Fruit fly (Drosophila melanogaster): ENCODE results near the gene CG4025.

DNA sequence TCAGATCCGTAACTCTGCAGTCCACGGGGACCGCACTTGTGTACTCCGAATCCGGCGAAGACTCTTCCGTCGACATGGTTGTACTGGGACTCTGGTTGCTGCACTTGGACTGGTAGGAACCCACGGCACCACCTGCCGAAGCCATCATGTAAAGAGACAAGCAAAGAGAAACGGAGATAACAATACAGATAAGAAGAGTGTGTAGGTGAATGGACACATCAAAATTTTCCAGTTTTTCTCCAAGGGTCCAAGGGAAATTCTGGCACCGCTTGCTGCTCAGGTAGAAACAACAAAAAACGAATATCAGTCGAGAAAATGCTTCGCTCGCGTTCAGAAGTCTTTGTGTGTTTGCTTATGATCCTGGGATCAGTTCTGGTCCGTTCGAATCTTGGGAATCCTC lies 8.5 kb upstream of the CG4025 start, which contains the start of gene CG4194:
- TF ChIP-seq pad (GFP tag; optimal IDR thresholded peaks at IDR 0.05) (no peak), cnc (optimal IDR thresholded peaks at IDR 0.05) (no peak), Mnt (GFP tag; optimal IDR thresholded peaks at IDR 0.05) (no peak), CG7045 (GFP tag; optimal IDR thresholded peaks at IDR 0.05) (no peak)
